Worm (Caenorhabditis elegans) whole organism, L3 larva: ENCODE measurements around the gene F54D10.5.

Experiments used
- ZK546.5 ChIP-seq: sonication (generic microtip); optimal IDR thresholded peaks from 2 replicates; lab custom pipeline; 2017; ENCODE audit warnings: missing biosample characterization, missing genetic modification characterization
- ceh-28 ChIP-seq: fragments of 150-350 bp; optimal IDR thresholded peaks from 2 replicates; lab custom pipeline; 2014; ENCODE audit warnings: missing biosample characterization, missing genetic modification reagents, missing genetic modification characterization
- elt-2 ChIP-seq: sonication (generic microtip); optimal IDR thresholded peaks from 2 replicates; lab custom pipeline; 2016; ENCODE audit warnings: missing genetic modification reagents, mild to moderate bottlenecking, missing genetic modification characterization, missing compliant biosample characterization
- jun-1 ChIP-seq: fragments of 150-350 bp; optimal IDR thresholded peaks from 2 replicates; lab custom pipeline; 2014; ENCODE audit warnings: missing biosample characterization, missing genetic modification reagents, missing genetic modification characterization
- lin-15B ChIP-seq: fragments of 150-350 bp; optimal IDR thresholded peaks from 2 replicates; lab custom pipeline; 2014; ENCODE audit warnings: missing biosample characterization, missing genetic modification characterization
- nfya-1 ChIP-seq: sonication (generic microtip); optimal IDR thresholded peaks from 2 replicates; lab custom pipeline; 2017; ENCODE audit warnings: missing genetic modification characterization, mild to moderate bottlenecking, missing compliant biosample characterization, antibody characterized with exemption, moderate library complexity; ENCODE audit not compliant: insufficient read depth
- nhr-25 ChIP-seq: sonication (generic microtip); optimal IDR thresholded peaks from 2 replicates; lab custom pipeline; 2017; ENCODE audit warnings: missing biosample characterization, missing genetic modification characterization
- nhr-76 ChIP-seq: fragments of 150-350 bp; sonication (generic microtip); optimal IDR thresholded peaks from 5 replicates; lab custom pipeline; 2014; ENCODE audit warnings: missing biosample characterization, missing genetic modification characterization
- pha-4 ChIP-seq: fragments of 150-350 bp; optimal IDR thresholded peaks from 2 replicates; lab custom pipeline; 2014; ENCODE audit warnings: missing biosample characterization, missing genetic modification reagents, missing genetic modification characterization
- pqm-1 ChIP-seq: fragments of 150-350 bp; optimal IDR thresholded peaks from 2 replicates; lab custom pipeline; 2017; ENCODE audit warnings: missing biosample characterization, missing genetic modification characterization, inconsistent platforms
- unc-62 ChIP-seq: fragments of 150-350 bp; sonication (generic microtip); optimal IDR thresholded peaks from 4 replicates; lab custom pipeline; 2014; ENCODE audit warnings: missing biosample characterization, missing genetic modification reagents, missing genetic modification characterization

Gene F54D10.5

DNA sequence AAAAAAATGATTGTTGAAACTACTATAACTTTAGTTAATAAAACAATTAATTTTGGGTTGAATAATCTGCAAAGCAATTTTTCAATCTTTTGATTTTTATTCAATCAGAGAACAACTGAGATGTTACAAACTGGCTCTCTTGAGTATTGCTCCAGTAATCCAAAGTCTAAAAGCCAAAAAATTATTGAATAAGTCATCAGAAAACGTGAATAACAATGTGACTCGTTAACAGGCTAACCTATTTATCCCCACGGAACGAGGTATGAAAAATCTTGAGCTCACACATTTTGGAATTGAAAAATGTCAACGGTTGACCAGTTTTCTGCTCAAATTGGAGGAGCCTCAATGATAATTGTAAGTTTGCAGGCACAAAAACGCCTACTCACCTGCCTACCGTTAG lies 50.5 kb downstream of the F54D10.5 start, which contains the start of gene srx-111:
Gene srx-111 (plus strand): TSS at position 301 of the 400 bp plus-strand sequence.
- TF ChIP-seq lin-15B (tag; lab: Kevin White, UChicago), result no peak
- TF ChIP-seq nhr-76, result no peak
- no peak for TF ChIP-seq unc-62 (GFP tag; lab: Kevin White, UChicago)
- no peak for TF ChIP-seq pqm-1 (tag; lab: Kevin White, UChicago)
- no peak for TF ChIP-seq ZK546.5 (tag; lab: Kevin White, UChicago)
- TF ChIP-seq nhr-25 (tag; lab: Kevin White, UChicago), result no peak
- no peak for TF ChIP-seq nfya-1 (tag; lab: Kevin White, UChicago)
- TF ChIP-seq elt-2 (tag; lab: Kevin White, UChicago), result no peak
- no peak for TF ChIP-seq pha-4 (tag; lab: Kevin White, UChicago)
- no peak for TF ChIP-seq jun-1 (tag; lab: Kevin White, UChicago)
- no peak for TF ChIP-seq ceh-28
